4 worm cellular contexts compared by ENCODE assay signal in genomic region chrIII:5274715-5275355, ce11.
TF ChIP-seq lines count a peak whose summit lies in the region.

daf-41 (minus strand) TSS chrIII:5274765.
toc-1 (plus strand) TSS chrIII:5275251.

TF ChIP-seq in whole organism, L1 larva, 84 proteins besides CTCF, POLR2A, EP300 and RAD21 (continued from another document and continues in another):
- no peak for TF ChIP-seq ets-5 (GFP tag; IDR thresholded peaks at IDR 0.05; lab: Robert Waterston, UW)
- peak; percentile 31 for TF ChIP-seq nhr-20 (tag; optimal IDR thresholded peaks at IDR 0.05; lab: Kevin White, UChicago)
- TF ChIP-seq hpl-2 (GFP tag; optimal IDR thresholded peaks at IDR 0.05; lab: Kevin White, UChicago), result no peak
- no peak for TF ChIP-seq mef-2 (tag; optimal IDR thresholded peaks at IDR 0.05; lab: Kevin White, UChicago)
- no peak for TF ChIP-seq Y116A8C.19 (tag; optimal IDR thresholded peaks at IDR 0.05; lab: Kevin White, UChicago; ENCODE audit: borderline replicate concordance)
- no peak for TF ChIP-seq hlh-4 (tag; optimal IDR thresholded peaks at IDR 0.05; lab: Kevin White, UChicago)
- TF ChIP-seq nhr-90 (tag; optimal IDR thresholded peaks at IDR 0.05; lab: Kevin White, UChicago; ENCODE audit: poor library complexity), result no peak
- TF ChIP-seq nhr-71 (tag; optimal IDR thresholded peaks at IDR 0.05; lab: Kevin White, UChicago), result peak; percentile 59
- TF ChIP-seq ceh-82 (tag; optimal IDR thresholded peaks at IDR 0.05; lab: Kevin White, UChicago), result peak in 1 of 3 experiments; percentile 12
- TF ChIP-seq elt-3 (tag; optimal IDR thresholded peaks at IDR 0.05; lab: Kevin White, UChicago), result peak in 1 of 6 experiments; percentile 20
- TF ChIP-seq lin-15B (tag; optimal IDR thresholded peaks at IDR 0.05; lab: Kevin White, UChicago), result peak; percentile 10
- no peak for TF ChIP-seq ces-1 (GFP tag; optimal IDR thresholded peaks at IDR 0.05; lab: Kevin White, UChicago)
- peak; percentile 54 to 71 (median 58) for TF ChIP-seq dpl-1 (GFP tag; optimal IDR thresholded peaks at IDR 0.05; lab: Kevin White, UChicago)
- TF ChIP-seq egl-27 (tag; optimal IDR thresholded peaks at IDR 0.05; lab: Kevin White, UChicago), result no peak
- peak; percentile 40 for TF ChIP-seq xbp-1 (tag; optimal IDR thresholded peaks at IDR 0.05; lab: Kevin White, UChicago)
- peak; percentile 44 for TF ChIP-seq swsn-7 (tag; optimal IDR thresholded peaks at IDR 0.05; lab: Kevin White, UChicago)
- no peak for TF ChIP-seq nhr-237 (tag; optimal IDR thresholded peaks at IDR 0.05; lab: Kevin White, UChicago)
- TF ChIP-seq ceh-63 (GFP tag; optimal IDR thresholded peaks at IDR 0.05; lab: Kevin White, UChicago), result no peak
- no peak for TF ChIP-seq efl-3 (GFP tag; optimal IDR thresholded peaks at IDR 0.05; lab: Kevin White, UChicago)
- peak; percentile 11 for TF ChIP-seq rnt-1 (tag; optimal IDR thresholded peaks at IDR 0.05; lab: Kevin White, UChicago)
- TF ChIP-seq efl-1 (optimal IDR thresholded peaks at IDR 0.05; lab: Kevin White, UChicago), result peak; percentile 50 to 68
- TF ChIP-seq efl-1 (GFP tag; optimal IDR thresholded peaks at IDR 0.05 in 1 of 2; lab: Kevin White, UChicago), result peak; percentile 68 to 91
- no peak for TF ChIP-seq nhr-85 (tag; lab: Kevin White, UChicago)
- TF ChIP-seq vab-15 (tag; optimal IDR thresholded peaks at IDR 0.05; lab: Kevin White, UChicago), result no peak
- no peak for TF ChIP-seq unc-62 (GFP tag; optimal IDR thresholded peaks at IDR 0.05; lab: Kevin White, UChicago)
- TF ChIP-seq skn-1 (tag; optimal IDR thresholded peaks at IDR 0.05; lab: Kevin White, UChicago), result peak; percentile 77
- peak; percentile 18; the same call in 1 of the 2 replicates for TF ChIP-seq nhr-19 (GFP tag; conservative IDR thresholded peaks at IDR 0.05; lab: Robert Waterston, UW)
- peak; percentile 18; the same call in 1 of the 2 replicates for TF ChIP-seq isw-1 (GFP tag; IDR thresholded peaks at IDR 0.05; lab: Robert Waterston, UW)
- TF ChIP-seq dsc-1 (tag; optimal IDR thresholded peaks at IDR 0.05; lab: Kevin White, UChicago), result peak; percentile 63
- no peak for TF ChIP-seq pax-3 (tag; optimal IDR thresholded peaks at IDR 0.05; lab: Kevin White, UChicago)
- peak; percentile 57 for TF ChIP-seq C16A3.4 (tag; optimal IDR thresholded peaks at IDR 0.05; lab: Kevin White, UChicago)
- peak; percentile 72 for TF ChIP-seq blmp-1 (tag; optimal IDR thresholded peaks at IDR 0.05; lab: Kevin White, UChicago)
- TF ChIP-seq lin-35 (GFP tag; optimal IDR thresholded peaks at IDR 0.05; lab: Kevin White, UChicago), result peak; percentile 72 to 77

TF ChIP-seq in whole organism, L2 larva, 48 proteins besides CTCF, POLR2A, EP300 and RAD21 (continued from another document):
- TF ChIP-seq sma-3 (GFP tag; optimal IDR thresholded peaks at IDR 0.05; lab: Kevin White, UChicago) (no peak), gmeb-1 (tag; optimal IDR thresholded peaks at IDR 0.05; lab: Kevin White, UChicago) (peak; percentile 11), nhr-6 (tag; optimal IDR thresholded peaks at IDR 0.05; lab: Kevin White, UChicago) (no peak), mbf-1 (tag; optimal IDR thresholded peaks at IDR 0.05; lab: Kevin White, UChicago) (no peak), nhr-25 (tag; optimal IDR thresholded peaks at IDR 0.05; lab: Kevin White, UChicago) (peak; percentile 3), nhr-129 (tag; optimal IDR thresholded peaks at IDR 0.05; lab: Kevin White, UChicago) (peak; percentile 31), lsy-2 (tag; optimal IDR thresholded peaks at IDR 0.05; lab: Kevin White, UChicago) (peak in 1 of 2 experiments; percentile 73), lin-13 (GFP tag; optimal IDR thresholded peaks at IDR 0.05; lab: Kevin White, UChicago) (peak; percentile 62), C34F6.9 (tag; optimal IDR thresholded peaks at IDR 0.05; lab: Kevin White, UChicago) (peak; percentile 82), F13H6.1 (tag; optimal IDR thresholded peaks at IDR 0.05; lab: Kevin White, UChicago) (peak; percentile 4)

TF ChIP-seq in whole organism, L3 larva, 47 proteins besides CTCF, POLR2A, EP300 and RAD21 (continued from another document):
- TF ChIP-seq lin-15B (tag; optimal IDR thresholded peaks at IDR 0.05; lab: Kevin White, UChicago) (peak; percentile 63), pha-4 (tag; optimal IDR thresholded peaks at IDR 0.05; lab: Kevin White, UChicago) (peak; percentile 55), lin-39 (tag; optimal IDR thresholded peaks at IDR 0.05; lab: Kevin White, UChicago) (peak; percentile 4), nhr-25 (tag; optimal IDR thresholded peaks at IDR 0.05; lab: Kevin White, UChicago) (peak; percentile 47)

TF ChIP-seq in whole organism, L4 larva, 104 proteins besides CTCF, POLR2A, EP300 and RAD21 (continued from another document):
- TF ChIP-seq nhr-11 (tag; optimal IDR thresholded peaks at IDR 0.05; lab: Kevin White, UChicago) (no peak), mep-1 (tag; optimal IDR thresholded peaks at IDR 0.05; lab: Kevin White, UChicago) (peak; percentile 44), mdl-1 (tag; optimal IDR thresholded peaks at IDR 0.05; lab: Kevin White, UChicago) (no peak), F44E2.7 (GFP tag; IDR thresholded peaks at IDR 0.05; lab: Robert Waterston, UW) (no peak), php-3 (GFP tag; IDR thresholded peaks at IDR 0.05; lab: Robert Waterston, UW) (no peak), unc-130 (GFP tag; optimal IDR thresholded peaks at IDR 0.05; lab: Kevin White, UChicago) (no peak), saeg-2 (GFP tag; IDR thresholded peaks at IDR 0.05; lab: Robert Waterston, UW) (no peak), ceh-32 (tag; optimal IDR thresholded peaks at IDR 0.05; lab: Kevin White, UChicago; ENCODE audit: poor library complexity) (no peak), nhr-28 (tag; optimal IDR thresholded peaks at IDR 0.05; lab: Kevin White, UChicago) (no peak), cey-2 (tag; optimal IDR thresholded peaks at IDR 0.05; lab: Kevin White, UChicago; ENCODE audit: borderline replicate concordance, insufficient read depth) (no peak), lin-39 (tag; optimal IDR thresholded peaks at IDR 0.05; lab: Kevin White, UChicago) (no peak), dpl-1 (GFP tag; optimal IDR thresholded peaks at IDR 0.05; lab: Kevin White, UChicago) (peak; percentile 60), ztf-11 (tag; optimal IDR thresholded peaks at IDR 0.05; lab: Kevin White, UChicago) (no peak), aha-1 (tag; lab: Kevin White, UChicago) (no peak), dmd-6 (GFP tag; IDR thresholded peaks at IDR 0.05; lab: Robert Waterston, UW) (no peak), pqm-1 (tag; optimal IDR thresholded peaks at IDR 0.05; lab: Kevin White, UChicago) (no peak), F49E8.2 (tag; optimal IDR thresholded peaks at IDR 0.05; lab: Kevin White, UChicago; ENCODE audit: borderline replicate concordance) (no peak), ZK337.2 (GFP tag; IDR thresholded peaks at IDR 0.05; lab: Robert Waterston, UW) (no peak), fkh-10 (GFP tag; optimal IDR thresholded peaks at IDR 0.05; lab: Kevin White, UChicago) (no peak), tra-1 (GFP tag; IDR thresholded peaks at IDR 0.05; lab: Robert Waterston, UW) (no peak), ZK546.5 (tag; optimal IDR thresholded peaks at IDR 0.05; lab: Kevin White, UChicago) (no peak), dve-1 (tag; optimal IDR thresholded peaks at IDR 0.05; lab: Kevin White, UChicago; ENCODE audit: insufficient read depth) (peak; percentile 25), zfp-2 (tag; optimal IDR thresholded peaks at IDR 0.05; lab: Kevin White, UChicago) (no peak), lim-7 (GFP tag; IDR thresholded peaks at IDR 0.05; lab: Robert Waterston, UW) (no peak), ama-1 (optimal IDR thresholded peaks at IDR 0.05; lab: Kevin White, UChicago) (no peak), mxl-3 (GFP tag; optimal IDR thresholded peaks at IDR 0.05; lab: Kevin White, UChicago) (no peak), mes-2 (tag; optimal IDR thresholded peaks at IDR 0.05; lab: Kevin White, UChicago; ENCODE audit: poor library complexity, severe bottlenecking) (peak; percentile 71), madf-5 (GFP tag; IDR thresholded peaks at IDR 0.05; lab: Robert Waterston, UW) (no peak), lin-38 (GFP tag; IDR thresholded peaks at IDR 0.05; lab: Robert Waterston, UW) (no peak), fos-1 (tag; optimal IDR thresholded peaks at IDR 0.05; lab: Kevin White, UChicago) (no peak), pha-4 (GFP tag; IDR thresholded peaks at IDR 0.05; lab: Robert Waterston, UW) (no peak), pha-4 (tag; optimal IDR thresholded peaks at IDR 0.05; lab: Kevin White, UChicago) (peak; percentile 75), ztf-7 (tag; optimal IDR thresholded peaks at IDR 0.05; lab: Kevin White, UChicago) (peak; percentile 17), lin-29 (GFP tag; IDR thresholded peaks at IDR 0.05; lab: Robert Waterston, UW) (no peak), tag-97 (GFP tag; IDR thresholded peaks at IDR 0.05; lab: Robert Waterston, UW) (no peak), spr-1 (tag; optimal IDR thresholded peaks at IDR 0.05; lab: Kevin White, UChicago) (no peak), daf-19 (GFP tag; conservative IDR thresholded peaks at IDR 0.05; lab: Robert Waterston, UW) (no peak), daf-16 (GFP tag; optimal IDR thresholded peaks at IDR 0.05; lab: Kevin White, UChicago) (no peak), daf-16 (tag; optimal IDR thresholded peaks at IDR 0.05; lab: Kevin White, UChicago) (peak; percentile 24), nhr-76 (tag; optimal IDR thresholded peaks at IDR 0.05; lab: Kevin White, UChicago) (no peak), gei-8 (GFP tag; optimal IDR thresholded peaks at IDR 0.05; lab: Kevin White, UChicago) (no peak), nhr-41 (GFP tag; IDR thresholded peaks at IDR 0.05; lab: Robert Waterston, UW) (no peak), Y75B8A.6 (GFP tag; IDR thresholded peaks at IDR 0.05; lab: Robert Waterston, UW) (no peak), lin-13 (GFP tag; optimal IDR thresholded peaks at IDR 0.05; lab: Kevin White, UChicago) (no peak), sdz-12 (GFP tag; optimal IDR thresholded peaks at IDR 0.05; lab: Kevin White, UChicago) (no peak), egl-43 (GFP tag; IDR thresholded peaks at IDR 0.05; lab: Robert Waterston, UW) (no peak), snpc-1.2 (GFP tag; IDR thresholded peaks at IDR 0.05; lab: Robert Waterston, UW) (no peak), hif-1 (tag; optimal IDR thresholded peaks at IDR 0.05; lab: Kevin White, UChicago) (no peak), rbr-2 (tag; optimal IDR thresholded peaks at IDR 0.05; lab: Kevin White, UChicago) (peak; percentile 25)
